Worm (Caenorhabditis elegans) whole organism, young adult: ENCODE measurements around the gene F01F1.2.

Experiments
- B0019.2 ChIP-seq: fragments of 200-800 bp; sonication (Bioruptor generic); conservative IDR thresholded peaks from 2 replicates; pipeline ENCODE4 v1.3.6; 2022; ENCODE audit warnings: missing genetic modification reagents, missing genetic modification characterization, missing compliant biosample characterization
- B0035.1 ChIP-seq: sonication (generic microtip); optimal IDR thresholded peaks from 2 replicates; lab custom pipeline; 2016; ENCODE audit warnings: missing genetic modification characterization, mild to moderate bottlenecking, missing compliant biosample characterization, missing genotype, missing genetic modification reagents
- B0336.3 ChIP-seq: fragments of 200-800 bp; sonication (Bioruptor generic); IDR thresholded peaks from 2 replicates; pipeline ENCODE4 v1.3.6; 2022; ENCODE audit warnings: missing genetic modification characterization, missing compliant biosample characterization
- F10E7.11 ChIP-seq: sonication (generic microtip); optimal IDR thresholded peaks from 2 replicates; lab custom pipeline; 2017; ENCODE audit warnings: mild to moderate bottlenecking, missing genetic modification characterization, moderate library complexity, missing compliant biosample characterization
- F33H1.4 ChIP-seq: fragments of 200-800 bp; sonication (Bioruptor generic); IDR thresholded peaks from 2 replicates; pipeline ENCODE4 v1.3.6; 2022; ENCODE audit warnings: missing genetic modification reagents, missing genetic modification characterization, missing compliant biosample characterization
- F39B2.1 ChIP-seq: fragments of 200-800 bp; sonication (Bioruptor generic); IDR thresholded peaks from 2 replicates; pipeline ENCODE4 v1.3.6; 2022; ENCODE audit warnings: missing genetic modification reagents, missing genetic modification characterization, missing compliant biosample characterization
- F49E8.2 ChIP-seq: sonication (generic microtip); optimal IDR thresholded peaks from 3 replicates; lab custom pipeline; 2017; ENCODE audit warnings: missing genetic modification characterization, mild to moderate bottlenecking, missing compliant biosample characterization, antibody characterized with exemption, moderate library complexity; ENCODE audit not compliant: insufficient read depth
- F55B11.4 ChIP-seq: sonication (generic microtip); optimal IDR thresholded peaks from 2 replicates; lab custom pipeline; 2016; ENCODE audit warnings: missing compliant biosample characterization, missing genetic modification characterization, borderline replicate concordance; ENCODE audit not compliant: insufficient read depth
- Y53G8AR.9 ChIP-seq: fragments of 200-800 bp; sonication (Bioruptor generic); conservative IDR thresholded peaks from 2 replicates; pipeline ENCODE4 v1.3.6; 2022; ENCODE audit warnings: missing genetic modification reagents, missing genetic modification characterization, missing compliant biosample characterization
- ama-1 ChIP-seq, 3 experiments: fragments of 150-350 bp in 1 of 3; sonication (generic microtip) in 2 of 3; optimal IDR thresholded peaks; 2 replicates each; lab custom pipeline; 2014 to 2018; ENCODE audit warnings: missing biosample characterization in 2 of 3, missing genetic modification characterization in 2 of 3, missing genetic modification reagents in 2 of 3
- attf-6 ChIP-seq: fragments of 200-800 bp; sonication (Bioruptor generic); IDR thresholded peaks from 2 replicates; pipeline ENCODE4 v1.3.6; 2022; ENCODE audit warnings: missing genetic modification reagents, missing genetic modification characterization, missing compliant biosample characterization
- ceh-58 ChIP-seq: fragments of 200-800 bp; sonication (Bioruptor generic); IDR thresholded peaks from 2 replicates; pipeline ENCODE4 v1.3.6; 2022; ENCODE audit warnings: missing genetic modification characterization, missing compliant biosample characterization
- die-1 ChIP-seq: sonication (generic microtip); optimal IDR thresholded peaks from 2 replicates; lab custom pipeline; 2016; ENCODE audit warnings: missing genotype, mild to moderate bottlenecking, missing genetic modification characterization, missing compliant biosample characterization
- dox-1 ChIP-seq: fragments of 200-800 bp; sonication (Bioruptor generic); IDR thresholded peaks from 2 replicates; pipeline ENCODE4 v1.3.6; 2022; ENCODE audit warnings: missing genetic modification reagents, missing genetic modification characterization, missing compliant biosample characterization
- dpl-1 ChIP-seq: fragments of 150-350 bp; optimal IDR thresholded peaks from 2 replicates; lab custom pipeline; 2014; ENCODE audit warnings: missing biosample characterization, missing genetic modification reagents, missing genetic modification characterization
- egl-44 ChIP-seq: fragments of 200-800 bp; sonication (Bioruptor generic); IDR thresholded peaks from 2 replicates; pipeline ENCODE4 v1.3.6; 2022; ENCODE audit warnings: missing genetic modification reagents, missing genetic modification characterization, missing compliant biosample characterization
- egrh-3 ChIP-seq: fragments of 200-800 bp; sonication (Bioruptor generic); IDR thresholded peaks from 2 replicates; pipeline ENCODE4 v1.3.6; 2022; ENCODE audit warnings: missing genetic modification reagents, missing genetic modification characterization, missing compliant biosample characterization
- fkh-3 ChIP-seq: sonication (generic microtip); optimal IDR thresholded peaks from 2 replicates; lab custom pipeline; 2016; ENCODE audit warnings: mild to moderate bottlenecking, missing genetic modification characterization, missing compliant biosample characterization
- him-1 ChIP-seq: sonication (generic microtip); optimal IDR thresholded peaks from 2 replicates; lab custom pipeline; 2016; ENCODE audit warnings: missing genotype, missing genetic modification reagents, missing genetic modification characterization, missing compliant biosample characterization
- hmg-1.2 ChIP-seq: fragments of 200-800 bp; sonication (Bioruptor generic); IDR thresholded peaks from 2 replicates; pipeline ENCODE4 v1.3.6; 2022; ENCODE audit warnings: missing genetic modification reagents, missing genetic modification characterization, missing compliant biosample characterization
- hsf-1 ChIP-seq: fragments of 200-800 bp; sonication (Bioruptor generic); IDR thresholded peaks from 2 replicates; pipeline ENCODE4 v1.3.6; 2022; ENCODE audit warnings: missing genetic modification reagents, missing genetic modification characterization, missing compliant biosample characterization
- let-526 ChIP-seq: fragments of 200-800 bp; sonication (Bioruptor generic); IDR thresholded peaks from 2 replicates; pipeline ENCODE4 v1.3.6; 2022; ENCODE audit warnings: missing genetic modification reagents, missing genetic modification characterization, missing compliant biosample characterization
- let-607 ChIP-seq, 2 experiments: fragments of 200-800 bp in 1 of 2; sonication (Bioruptor generic) in 1 of 2; sonication (generic microtip) in 1 of 2; optimal IDR thresholded peaks; 2 replicates each; lab custom pipeline; 2016 to 2018; ENCODE audit warnings: mild to moderate bottlenecking in 2 of 2, missing compliant biosample characterization in 2 of 2, missing genetic modification characterization in 2 of 2, moderate library complexity in 2 of 2, missing genotype in 1 of 2
- lin-26 ChIP-seq: fragments of 200-800 bp; sonication (Bioruptor generic); IDR thresholded peaks from 2 replicates; pipeline ENCODE4 v1.3.6; 2022; ENCODE audit warnings: missing genetic modification reagents, missing genetic modification characterization, missing compliant biosample characterization
- lin-40 ChIP-seq: sonication (generic microtip); optimal IDR thresholded peaks from 2 replicates; lab custom pipeline; 2016; ENCODE audit warnings: missing genetic modification characterization, mild to moderate bottlenecking, missing compliant biosample characterization, missing genotype, missing genetic modification reagents
- madf-3 ChIP-seq: fragments of 200-800 bp; sonication (Bioruptor generic); IDR thresholded peaks from 2 replicates; pipeline ENCODE4 v1.3.6; 2022; ENCODE audit warnings: missing genetic modification reagents, missing genetic modification characterization, missing compliant biosample characterization
- madf-8 ChIP-seq: fragments of 200-800 bp; sonication (Bioruptor generic); conservative IDR thresholded peaks from 2 replicates; pipeline ENCODE4 v1.3.6; 2022; ENCODE audit warnings: missing genetic modification reagents, missing genetic modification characterization, missing compliant biosample characterization
- mcd-1 ChIP-seq: fragments of 200-800 bp; sonication (Bioruptor generic); IDR thresholded peaks from 2 replicates; pipeline ENCODE4 v1.3.6; 2022; ENCODE audit warnings: missing genetic modification reagents, missing genetic modification characterization, missing compliant biosample characterization
- mes-4 ChIP-seq: sonication (generic microtip); optimal IDR thresholded peaks from 2 replicates; lab custom pipeline; 2016; ENCODE audit warnings: missing genotype, missing genetic modification characterization, missing compliant biosample characterization
- nhr-80 ChIP-seq: sonication (generic microtip); optimal IDR thresholded peaks from 2 replicates; lab custom pipeline; 2016; ENCODE audit warnings: missing genetic modification characterization, missing compliant biosample characterization
- pbrm-1 ChIP-seq: fragments of 200-800 bp; sonication (Bioruptor generic); IDR thresholded peaks from 2 replicates; pipeline ENCODE4 v1.3.6; 2022; ENCODE audit warnings: missing genetic modification reagents, missing genetic modification characterization, missing compliant biosample characterization
- repo-1 ChIP-seq: sonication (generic microtip); optimal IDR thresholded peaks from 2 replicates; lab custom pipeline; 2017; ENCODE audit warnings: mild to moderate bottlenecking, missing genetic modification characterization, missing compliant biosample characterization
- snpc-1.1 ChIP-seq: sonication (generic microtip); optimal IDR thresholded peaks from 2 replicates; lab custom pipeline; 2017; ENCODE audit warnings: missing genetic modification characterization, mild to moderate bottlenecking, missing compliant biosample characterization, antibody characterized with exemption, moderate library complexity, missing genotype, missing genetic modification reagents; ENCODE audit not compliant: insufficient read depth
- snpc-3.4 ChIP-seq: sonication (generic microtip); optimal IDR thresholded peaks from 2 replicates; lab custom pipeline; 2017; ENCODE audit warnings: missing genetic modification characterization, mild to moderate bottlenecking, missing compliant biosample characterization, antibody characterized with exemption, moderate library complexity, missing genotype, missing genetic modification reagents
- snpc-4 ChIP-seq, 5 experiments: fragments of 150-350 bp in 1 of 5; sonication (generic microtip) in 4 of 5; optimal IDR thresholded peaks; 2 replicates each; lab custom pipeline; 2014 to 2018; ENCODE audit warnings: missing genetic modification characterization in 5 of 5, missing biosample characterization in 3 of 5, antibody characterized with exemption in 2 of 5, mild to moderate bottlenecking in 2 of 5, missing compliant biosample characterization in 2 of 5, missing genotype in 2 of 5, moderate library complexity in 2 of 5, missing genetic modification reagents in 1 of 5
- tbp1 ChIP-seq: fragments of 200-800 bp; sonication (Bioruptor generic); optimal IDR thresholded peaks from 2 replicates; lab custom pipeline; 2018; ENCODE audit warnings: mild to moderate bottlenecking, missing genetic modification characterization, missing compliant biosample characterization
- tlf-1 ChIP-seq: fragments of 200-800 bp; sonication (Bioruptor generic); optimal IDR thresholded peaks from 2 replicates; lab custom pipeline; 2018; ENCODE audit warnings: mild to moderate bottlenecking, missing genetic modification characterization, missing compliant biosample characterization
- zfh-2 ChIP-seq: fragments of 200-800 bp; sonication (Bioruptor generic); conservative IDR thresholded peaks from 2 replicates; pipeline ENCODE4 v1.3.6; 2022; ENCODE audit warnings: missing genetic modification reagents, missing genetic modification characterization, missing compliant biosample characterization
- ztf-18 ChIP-seq: sonication (generic microtip); optimal IDR thresholded peaks from 2 replicates; lab custom pipeline; 2016; ENCODE audit warnings: missing genotype, mild to moderate bottlenecking, missing genetic modification characterization, missing compliant biosample characterization
- ztf-26 ChIP-seq: sonication (generic microtip); optimal IDR thresholded peaks from 2 replicates; lab custom pipeline; 2017; ENCODE audit warnings: missing genetic modification characterization, missing compliant biosample characterization
- ztf-28 ChIP-seq: fragments of 200-800 bp; sonication (Bioruptor generic); IDR thresholded peaks from 2 replicates; pipeline ENCODE4 v1.3.6; 2022; ENCODE audit warnings: missing genetic modification reagents, missing genetic modification characterization, missing compliant biosample characterization

F01F1.2 gene

DNA sequence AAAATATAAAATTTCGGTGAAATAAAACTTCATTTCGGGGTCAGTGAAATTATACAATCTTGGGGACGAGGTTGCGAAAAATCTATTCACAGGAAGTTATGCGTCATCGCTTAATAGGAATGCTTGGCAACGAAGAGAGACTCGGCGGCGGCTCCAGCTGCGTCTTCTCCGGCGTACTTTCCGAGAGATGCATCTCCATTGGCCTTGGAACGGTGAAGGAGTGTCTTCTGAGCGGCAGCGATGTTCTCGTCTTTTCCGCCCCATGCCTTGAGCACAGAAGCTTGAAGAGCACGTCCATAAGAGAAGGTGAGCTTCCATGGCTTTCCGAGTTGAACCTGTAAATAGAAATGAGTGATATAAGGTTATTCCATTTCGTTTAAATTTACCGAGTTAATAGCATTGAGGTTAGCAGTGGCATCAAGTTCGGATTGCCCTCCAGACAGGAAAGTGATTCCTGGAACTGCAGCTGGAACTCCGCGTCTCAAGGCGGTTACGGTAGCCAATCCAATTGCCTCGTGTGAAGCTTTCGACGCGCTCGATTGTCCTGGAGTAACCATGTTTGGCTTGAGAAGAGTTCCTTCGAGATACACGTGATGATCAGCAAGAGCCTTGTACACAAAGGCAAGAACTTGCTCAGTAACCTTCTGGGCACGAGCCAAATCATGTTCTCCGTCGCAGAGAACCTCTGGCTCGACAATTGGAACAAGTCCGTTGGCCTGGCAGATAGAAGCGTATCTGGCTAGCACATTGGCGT lies 3.5 kb upstream of the F01F1.2 start (continued):
- 0 out of 2 replicates have a peak, but pooled peaks have one; percentile 4 for TF ChIP-seq pbrm-1
- no peak for TF ChIP-seq die-1
- TF ChIP-seq lin-26 (GFP tag; lab: Robert Waterston, UW), result no peak; the same call in 1 of the 2 replicates
- peak; percentile 51 for TF ChIP-seq ama-1 (optimal IDR thresholded peaks at IDR 0.05; lab: Kevin White, UChicago)
- no peak for TF ChIP-seq ama-1 (GFP tag; optimal IDR thresholded peaks at IDR 0.05; lab: Kevin White, UChicago)
- TF ChIP-seq madf-8, result no peak
- no peak for TF ChIP-seq hmg-1.2
- TF ChIP-seq, all 124 proteins: peak for 5

DNA sequence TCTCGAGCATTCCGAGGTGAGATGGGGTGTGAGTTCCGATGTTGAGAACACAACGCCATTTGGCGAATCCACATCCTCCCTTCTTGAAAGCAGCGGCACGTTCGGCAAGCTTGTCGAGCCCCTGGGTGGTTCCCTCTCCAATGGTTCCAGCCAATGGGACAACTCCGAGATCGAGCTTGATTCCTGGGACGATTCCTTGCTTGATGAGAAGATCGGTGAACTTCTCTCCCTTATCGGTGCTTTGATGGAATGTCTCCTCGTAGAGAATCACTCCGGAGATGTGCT lies 3.0 kb upstream of the F01F1.2 start:
- TF ChIP-seq zfh-2 (GFP tag; lab: Robert Waterston, UW) (peak; percentile 61; the same call in 1 of the 2 replicates), snpc-4 (GFP tag; optimal IDR thresholded peaks at IDR 0.05; lab: Kevin White, UChicago) (no peak), snpc-4 (tag; optimal IDR thresholded peaks at IDR 0.05; lab: Kevin White, UChicago) (no peak), attf-6 (no peak), ztf-26 (tag; lab: Kevin White, UChicago) (peak; percentile 4), dox-1 (GFP tag; lab: Robert Waterston, UW) (peak; percentile 21; the same call in 1 of the 2 replicates), F33H1.4 (no peak), let-607 (tag; optimal IDR thresholded peaks at IDR 0.05; lab: Kevin White, UChicago) (no peak), F10E7.11 (tag; lab: Kevin White, UChicago) (no peak), hsf-1 (GFP tag; lab: Robert Waterston, UW) (0 out of 2 replicates have a peak, but pooled peaks have one; percentile 38), him-1 (tag; lab: Kevin White, UChicago) (no peak), let-526 (GFP tag; lab: Robert Waterston, UW) (no peak), lin-40 (tag; lab: Kevin White, UChicago) (no peak), F55B11.4 (tag; lab: Kevin White, UChicago) (no peak), egrh-3 (no peak), snpc-1.1 (tag; lab: Kevin White, UChicago) (no peak), ceh-58 (GFP tag; lab: Robert Waterston, UW) (no peak), Y53G8AR.9 (GFP tag; lab: Robert Waterston, UW) (0 out of 2 replicates have a peak, but pooled peaks have one; percentile 24), ztf-28 (GFP tag; lab: Robert Waterston, UW) (0 out of 2 replicates have a peak, but pooled peaks have one; percentile 41), B0019.2 (no peak)

DNA sequence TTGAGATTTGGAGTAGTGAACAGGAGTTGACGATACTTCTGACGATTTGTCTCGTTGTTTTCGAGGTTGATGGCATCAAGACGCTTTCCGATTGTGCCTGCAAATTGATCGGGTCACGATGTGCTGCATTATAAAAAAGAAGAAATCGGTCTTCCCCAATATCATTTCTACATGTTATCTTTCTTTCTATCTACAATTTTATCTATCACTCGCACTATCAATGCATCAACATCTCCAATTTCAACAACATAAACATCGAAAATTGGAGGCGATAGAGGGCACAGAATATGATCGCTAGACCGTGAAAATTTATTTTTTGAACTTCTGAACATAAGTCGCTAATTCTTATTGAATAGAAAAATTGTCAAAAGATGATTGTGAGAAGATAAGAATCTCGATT lies 2.6 kb upstream of the F01F1.2 start:
- TF ChIP-seq repo-1 (tag; lab: Kevin White, UChicago) (no peak), fkh-3 (no peak), B0035.1 (no peak)
- TF ChIP-seq, all 124 proteins: peak for 0

DNA sequence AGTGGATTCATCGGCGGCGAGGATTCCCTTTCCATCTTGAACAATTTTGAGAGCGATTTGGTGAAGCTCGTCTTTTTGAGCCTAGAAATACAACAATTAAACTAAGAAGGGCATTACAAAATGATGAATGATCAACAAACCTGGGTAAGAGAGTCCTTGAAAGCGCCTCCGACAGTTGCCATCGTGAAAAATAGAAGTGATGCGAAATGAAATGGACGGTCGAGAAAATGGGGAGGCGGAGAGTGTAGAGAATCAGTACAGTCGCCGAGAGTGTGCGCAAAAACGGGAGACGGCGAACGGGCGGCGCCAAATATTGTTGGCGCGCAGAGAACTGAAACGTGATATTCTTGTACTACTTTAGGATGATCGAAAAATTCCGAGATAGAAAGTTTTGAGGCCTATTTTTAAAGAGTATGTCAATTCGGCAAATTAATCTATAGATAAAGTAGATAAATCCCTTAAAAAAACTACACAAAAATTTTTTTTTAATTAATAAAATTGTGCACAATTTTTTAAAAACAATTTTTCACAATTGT lies 2.1 kb upstream of the F01F1.2 start, which contains the start of gene aldo-2:
Gene aldo-2, minus strand, starts transcription at position 486 of the 536 bp plus-strand sequence.
- TF ChIP-seq tlf-1 (GFP tag; lab: Kevin White, UChicago), result peak; percentile 84
- no peak for TF ChIP-seq mes-4 (tag; lab: Kevin White, UChicago)
- TF ChIP-seq let-607 (tag; optimal IDR thresholded peaks at IDR 0.05; lab: Kevin White, UChicago), result no peak
- TF ChIP-seq madf-3, result peak; percentile 92
- TF ChIP-seq dpl-1 (GFP tag; lab: Kevin White, UChicago), result peak; percentile 86
- TF ChIP-seq ztf-18 (tag; lab: Kevin White, UChicago), result peak; percentile 37
- peak; percentile 15 for TF ChIP-seq F49E8.2 (tag; lab: Kevin White, UChicago)
- no peak for TF ChIP-seq F39B2.1 (GFP tag; lab: Robert Waterston, UW)
- TF ChIP-seq madf-8, result peak; percentile 97
- TF ChIP-seq egl-44 (GFP tag; lab: Robert Waterston, UW), result peak; percentile 44; the same call in 1 of the 2 replicates
- no peak for TF ChIP-seq lin-40 (tag; lab: Kevin White, UChicago)
- 0 out of 2 replicates have a peak, but pooled peaks have one; percentile 58 for TF ChIP-seq B0336.3
- peak; percentile 55 for TF ChIP-seq tbp1
- peak; percentile 69 for TF ChIP-seq mcd-1
- TF ChIP-seq hsf-1 (GFP tag; lab: Robert Waterston, UW), result peak; percentile 89
- peak; percentile 83 for TF ChIP-seq snpc-3.4 (tag; lab: Kevin White, UChicago)
- TF ChIP-seq ztf-28 (GFP tag; lab: Robert Waterston, UW), result peak; percentile 50; the same call in 1 of the 2 replicates
- peak; percentile 36 for TF ChIP-seq nhr-80 (tag; lab: Kevin White, UChicago)
